Fruit fly (Drosophila melanogaster): ENCODE measurements around the gene RpS13.

RpS13 gene

DNA sequence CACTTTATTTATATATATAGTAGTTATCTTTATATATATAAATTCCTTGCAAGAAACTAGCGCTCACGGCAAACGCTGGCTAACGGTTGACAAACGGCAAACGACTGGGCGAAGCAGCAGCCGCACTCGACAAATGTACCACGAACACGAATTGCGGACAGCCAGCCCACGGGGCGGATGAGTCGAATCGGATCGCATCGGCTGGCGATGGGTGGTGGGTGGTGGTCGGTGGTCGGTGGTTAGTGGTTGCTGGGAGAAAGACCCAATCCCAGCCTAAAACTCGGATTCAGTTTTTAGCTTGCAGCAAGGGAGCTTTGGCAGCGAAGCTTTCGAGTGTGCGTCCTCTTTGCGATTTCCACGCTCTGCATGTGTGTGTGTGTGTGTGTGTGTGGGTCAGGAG, 39.3 kb downstream of the RpS13 start, which contains the start of gene CG7781:
CG7781 (minus strand) TSS at position 260 of the 400 bp plus-strand sequence.
- TF ChIP-seq noc (tag; optimal IDR thresholded peaks at IDR 0.05) = no peak

DNA sequence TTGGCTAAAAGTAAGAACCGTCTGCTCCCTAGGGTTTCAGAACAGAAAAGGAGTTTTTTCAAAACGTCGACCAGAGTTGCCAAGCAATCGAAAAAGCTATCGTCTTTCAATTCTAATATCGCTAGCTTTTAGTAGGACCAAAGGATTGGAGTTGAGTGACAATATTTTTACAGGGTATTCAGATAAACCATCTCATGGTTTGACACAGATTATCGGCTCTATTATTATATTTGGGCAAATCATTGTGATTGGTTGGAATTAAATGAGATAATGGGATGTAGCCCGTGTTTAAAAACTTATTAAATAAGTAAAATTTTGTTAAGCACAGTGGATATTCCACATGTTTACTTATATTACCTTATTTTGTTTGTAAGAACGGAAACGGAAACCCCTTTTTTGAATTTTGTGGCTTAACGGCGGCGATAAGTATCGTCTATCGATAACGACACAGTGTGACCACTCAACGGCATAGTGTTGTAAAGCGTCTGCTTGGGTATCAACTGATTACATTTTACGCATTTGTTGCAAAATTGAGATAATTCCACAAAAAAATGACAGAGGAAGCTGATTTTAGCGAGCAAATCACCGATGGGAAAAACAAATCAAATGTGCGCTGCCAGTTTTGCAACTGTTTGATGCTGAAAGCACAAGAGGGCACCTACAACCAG, 44.5 kb downstream of the RpS13 start, which contains the start of the genes mtsh and strat:
mtsh (minus strand) TSS at position 51 of the 668 bp plus-strand sequence.
strat (plus strand) TSS at position 471 of the 668 bp plus-strand sequence.
- TF ChIP-seq noc (tag; optimal IDR thresholded peaks at IDR 0.05) = peak; percentile 15

Data from whole organism, larva.